Fruit fly (Drosophila melanogaster) whole organism, embryonic: ENCODE data around the gene ProtB.

Experiments used
- CG10147 ChIP-seq: fragments of 200-800 bp; sonication (Bioruptor generic); optimal IDR thresholded peaks from 2 replicates; lab custom pipeline; 2019; ENCODE audit warnings: missing biosample characterization, mild to moderate bottlenecking, missing genetic modification characterization, moderate library complexity
- CG10959 ChIP-seq: fragments of 200-800 bp; sonication (Bioruptor generic); IDR thresholded peaks from 2 replicates; pipeline ENCODE4 v1.3.6; 2022; ENCODE audit warnings: missing biosample characterization, missing genetic modification characterization
- CG12236 ChIP-seq: fragments of 200-800 bp; sonication (Bioruptor generic); optimal IDR thresholded peaks from 2 replicates; lab custom pipeline; 2016; ENCODE audit warnings: missing biosample characterization, missing genetic modification characterization
- CG13894 ChIP-seq: fragments of 200-800 bp; sonication (Bioruptor generic); optimal IDR thresholded peaks from 3 replicates; lab custom pipeline; 2018; ENCODE audit warnings: missing biosample characterization, mild to moderate bottlenecking, missing genetic modification characterization, moderate library complexity
- CG14667 ChIP-seq: fragments of 200-800 bp; sonication (Bioruptor generic); IDR thresholded peaks from 2 replicates; pipeline ENCODE4 v1.3.6; 2022; ENCODE audit warnings: missing biosample characterization, missing genetic modification characterization
- CG30431 ChIP-seq: fragments of 200-800 bp; sonication (Bioruptor generic); optimal IDR thresholded peaks from 2 replicates; lab custom pipeline; 2017; ENCODE audit warnings: missing biosample characterization, missing genetic modification characterization
- CG32772 ChIP-seq: fragments of 200-800 bp; sonication (Bioruptor generic); IDR thresholded peaks from 2 replicates; pipeline ENCODE4 v1.3.6; 2022; ENCODE audit warnings: missing biosample characterization, missing genetic modification characterization
- Eip74EF ChIP-seq, 2 experiments: fragments of 200-800 bp in 1 of 2; fragments of >200 bp in 1 of 2; sonication (Bioruptor generic) in 1 of 2; optimal IDR thresholded peaks; 2 replicates each; lab custom pipeline; 2017 to 2019; ENCODE audit warnings: missing biosample characterization in 2 of 2, missing genetic modification characterization in 2 of 2, mild to moderate bottlenecking in 1 of 2, moderate library complexity in 1 of 2
- Fer1 ChIP-seq: fragments of 200-800 bp; sonication (Bioruptor generic); optimal IDR thresholded peaks from 2 replicates; lab custom pipeline; 2017; ENCODE audit warnings: missing biosample characterization, mild to moderate bottlenecking, missing genetic modification characterization
- NfI ChIP-seq: fragments of 200-800 bp; sonication (Bioruptor generic); optimal IDR thresholded peaks from 3 replicates; lab custom pipeline; 2018; ENCODE audit warnings: missing biosample characterization, mild to moderate bottlenecking, missing genetic modification characterization, moderate library complexity
- Xrp1 ChIP-seq: fragments of 200-800 bp; sonication (Bioruptor generic); IDR thresholded peaks from 2 replicates; pipeline ENCODE4 v1.3.6; 2022; ENCODE audit warnings: missing biosample characterization, missing genetic modification characterization
- hb ChIP-seq: fragments of 200-800 bp; sonication (Bioruptor generic); IDR thresholded peaks from 3 replicates; pipeline ENCODE4 v1.3.6; 2022; ENCODE audit warnings: missing biosample characterization, missing genetic modification characterization; ENCODE audit not compliant: partially characterized antibody
- hth ChIP-seq: fragments of >200 bp; optimal IDR thresholded peaks from 2 replicates; lab custom pipeline; 2017; ENCODE audit warnings: inconsistent platforms
- jigr1 ChIP-seq: fragments of 200-800 bp; sonication (Bioruptor generic); IDR thresholded peaks from 3 replicates; pipeline ENCODE4 v1.3.6; 2022; ENCODE audit warnings: missing biosample characterization, missing genetic modification characterization
- knrl ChIP-seq: fragments of 200-800 bp; sonication (Bioruptor generic); IDR thresholded peaks from 3 replicates; pipeline ENCODE4 v1.3.6; 2022; ENCODE audit warnings: missing biosample characterization, missing genetic modification characterization; ENCODE audit not compliant: partially characterized antibody
- pan ChIP-seq, 4 experiments: fragments of >200 bp in 3 of 4; fragments of 200-800 bp in 1 of 4; sonication (Bioruptor generic) in 1 of 4; optimal IDR thresholded peaks in 3 of 4; IDR thresholded peaks in 1 of 4; 2 replicates each; pipeline versions ENCODE4 v1.3.6 to Lab custom; 2017 to 2022; ENCODE audit warnings: missing biosample characterization in 2 of 4, missing genetic modification characterization in 2 of 4, mixed read lengths in 1 of 4
- pnt ChIP-seq: fragments of 200-800 bp; sonication (Bioruptor generic); optimal IDR thresholded peaks from 3 replicates; lab custom pipeline; 2016; ENCODE audit warnings: missing biosample characterization, missing genetic modification characterization
- ssp ChIP-seq: fragments of 200-800 bp; sonication (Bioruptor generic); IDR thresholded peaks from 2 replicates; pipeline ENCODE4 v1.3.6; 2022; ENCODE audit warnings: missing biosample characterization, missing genetic modification characterization

ProtB gene

dm6 chr2L:14842058-14842457, 41.5 kb downstream of the ProtB start, which contains the start of gene CG42682:
CG42682 (plus strand) TSS chr2L:14842358.
- TF ChIP-seq knrl (GFP tag; lab: Robert Waterston, UW): no peak
- no peak for TF ChIP-seq Eip74EF (GFP tag; optimal IDR thresholded peaks at IDR 0.05; lab: Kevin White, UChicago)
- TF ChIP-seq pan (optimal IDR thresholded peaks at IDR 0.05; lab: Kevin White, UChicago): no peak
- TF ChIP-seq pan (GFP tag; optimal IDR thresholded peaks at IDR 0.05 in 1 of 2, IDR thresholded peaks at IDR 0.05 in 1 of 2): no peak
- TF ChIP-seq NfI (GFP tag; lab: Kevin White, UChicago): no peak
- no peak for TF ChIP-seq jigr1
- TF ChIP-seq CG10147 (GFP tag; lab: Kevin White, UChicago): no peak
- no peak for TF ChIP-seq CG10959 (GFP tag; lab: Robert Waterston, UW)
- no peak for TF ChIP-seq CG30431 (GFP tag; lab: Kevin White, UChicago)
- no peak for TF ChIP-seq hb (GFP tag; lab: Robert Waterston, UW)
- TF ChIP-seq Xrp1 (GFP tag; lab: Robert Waterston, UW): no peak
- TF ChIP-seq pnt: no peak
- TF ChIP-seq CG13894 (tag; lab: Kevin White, UChicago): no peak
- TF ChIP-seq CG12236 (GFP tag; lab: Kevin White, UChicago): no peak
- no peak for TF ChIP-seq ssp (GFP tag; lab: Robert Waterston, UW)
- no peak for TF ChIP-seq Fer1
- no peak for TF ChIP-seq hth (lab: Kevin White, UChicago)
- no peak for TF ChIP-seq CG32772
- no peak for TF ChIP-seq CG14667 (GFP tag; lab: Robert Waterston, UW)
